Worm (Caenorhabditis elegans) whole organism, L4 larva: ENCODE results near the gene cox-14.

ENCODE experiments used
- F10B5.3 ChIP-seq: sonication (generic microtip); optimal IDR thresholded peaks from 2 replicates; lab custom pipeline; 2016; ENCODE audit warnings: mild to moderate bottlenecking, missing genetic modification characterization, missing compliant biosample characterization
- R02D3.7 ChIP-seq: fragments of 150-350 bp; sonication (generic microtip); optimal IDR thresholded peaks from 3 replicates; lab custom pipeline; 2014; ENCODE audit warnings: missing biosample characterization, missing genetic modification characterization
- T20F7.1 ChIP-seq: fragments of 200-800 bp; sonication (Bioruptor generic); optimal IDR thresholded peaks from 2 replicates; lab custom pipeline; 2018; ENCODE audit warnings: mild to moderate bottlenecking, missing genetic modification characterization, missing compliant biosample characterization
- T26A8.4 ChIP-seq: fragments of 200-800 bp; sonication (Bioruptor generic); IDR thresholded peaks from 2 replicates; pipeline ENCODE4 v1.3.6; 2022; ENCODE audit warnings: missing genetic modification characterization, missing compliant biosample characterization
- Y105C5A.15 ChIP-seq: fragments of 200-800 bp; sonication (Bioruptor generic); IDR thresholded peaks from 2 replicates; pipeline ENCODE4 v1.3.6; 2022; ENCODE audit warnings: missing genetic modification characterization, missing compliant biosample characterization
- Y48G9A.11 ChIP-seq: fragments of 200-800 bp; sonication (Bioruptor generic); IDR thresholded peaks from 2 replicates; pipeline ENCODE4 v1.3.6; 2022; ENCODE audit warnings: missing genetic modification reagents, missing genetic modification characterization, missing compliant biosample characterization
- ZK337.2 ChIP-seq: fragments of 200-800 bp; sonication (Bioruptor generic); IDR thresholded peaks from 2 replicates; pipeline ENCODE4 v1.3.6; 2022; ENCODE audit warnings: missing genetic modification reagents, missing genetic modification characterization, missing compliant biosample characterization
- aha-1 ChIP-seq: fragments of 150-350 bp; peaks from one replicate; lab custom pipeline; 2014; ENCODE audit warnings: missing biosample characterization, missing genetic modification characterization
- aly-2 ChIP-seq: sonication (generic microtip); optimal IDR thresholded peaks from 2 replicates; lab custom pipeline; 2018; ENCODE audit warnings: missing biosample characterization, missing genetic modification characterization
- arid-1 ChIP-seq: fragments of 200-800 bp; sonication (Bioruptor generic); conservative IDR thresholded peaks from 2 replicates; pipeline ENCODE4 v1.3.6; 2022; ENCODE audit warnings: missing genetic modification reagents, missing genetic modification characterization, missing compliant biosample characterization
- ceh-20 ChIP-seq: fragments of 200-800 bp; sonication (Bioruptor generic); IDR thresholded peaks from 2 replicates; pipeline ENCODE4 v1.3.6; 2022; ENCODE audit warnings: missing genetic modification reagents, missing genetic modification characterization, missing compliant biosample characterization
- ceh-82 ChIP-seq: sonication (generic microtip); optimal IDR thresholded peaks from 2 replicates; lab custom pipeline; 2017; ENCODE audit warnings: missing biosample characterization, missing genetic modification characterization
- cey-2 ChIP-seq: sonication (generic microtip); optimal IDR thresholded peaks from 3 replicates; lab custom pipeline; 2017; ENCODE audit warnings: missing genetic modification characterization, mild to moderate bottlenecking, missing compliant biosample characterization, antibody characterized with exemption, borderline replicate concordance; ENCODE audit not compliant: insufficient read depth
- daf-19 ChIP-seq: fragments of 200-800 bp; sonication (Bioruptor generic); conservative IDR thresholded peaks from 2 replicates; pipeline ENCODE4 v1.3.6; 2022; ENCODE audit warnings: missing genetic modification characterization, missing compliant biosample characterization
- daf-8 ChIP-seq: fragments of 200-800 bp; sonication (Bioruptor generic); IDR thresholded peaks from 2 replicates; pipeline ENCODE4 v1.3.6; 2022; ENCODE audit warnings: missing genetic modification characterization, missing compliant biosample characterization
- dve-1 ChIP-seq: sonication (generic microtip); optimal IDR thresholded peaks from 2 replicates; lab custom pipeline; 2017; ENCODE audit warnings: antibody characterized with exemption, mild to moderate bottlenecking, missing genetic modification characterization, missing compliant biosample characterization; ENCODE audit not compliant: insufficient read depth
- egl-43 ChIP-seq: fragments of 200-800 bp; sonication (Bioruptor generic); IDR thresholded peaks from 2 replicates; pipeline ENCODE4 v1.3.6; 2022; ENCODE audit warnings: missing genetic modification reagents, missing genetic modification characterization, missing compliant biosample characterization
- hif-1 ChIP-seq, 2 experiments: sonication (generic microtip); optimal IDR thresholded peaks; 2 replicates each; lab custom pipeline; 2016 to 2017; ENCODE audit warnings: missing compliant biosample characterization in 2 of 2, missing genetic modification characterization in 2 of 2, missing genetic modification reagents in 2 of 2, missing genotype in 2 of 2, mild to moderate bottlenecking in 1 of 2
- hlh-11 ChIP-seq: fragments of 200-800 bp; sonication (Bioruptor generic); optimal IDR thresholded peaks from 2 replicates; lab custom pipeline; 2018; ENCODE audit warnings: mild to moderate bottlenecking, missing genetic modification characterization, missing compliant biosample characterization
- hmg-1.1 ChIP-seq: fragments of 200-800 bp; sonication (Bioruptor generic); IDR thresholded peaks from 2 replicates; pipeline ENCODE4 v1.3.6; 2022; ENCODE audit warnings: missing genetic modification reagents, missing genetic modification characterization, missing compliant biosample characterization
- lim-7 ChIP-seq: fragments of 200-800 bp; sonication (Bioruptor generic); IDR thresholded peaks from 2 replicates; pipeline ENCODE4 v1.3.6; 2022; ENCODE audit warnings: missing genetic modification characterization, missing compliant biosample characterization
- lin-1 ChIP-seq: fragments of 200-800 bp; sonication (Bioruptor generic); IDR thresholded peaks from 2 replicates; pipeline ENCODE4 v1.3.6; 2022; ENCODE audit warnings: missing genetic modification reagents, missing genetic modification characterization, missing compliant biosample characterization
- lin-13 ChIP-seq: fragments of 150-350 bp; optimal IDR thresholded peaks from 2 replicates; lab custom pipeline; 2014; ENCODE audit warnings: missing biosample characterization, missing genetic modification reagents, missing genetic modification characterization
- lin-29 ChIP-seq: fragments of 200-800 bp; sonication (Bioruptor generic); IDR thresholded peaks from 2 replicates; pipeline ENCODE4 v1.3.6; 2022; ENCODE audit warnings: missing genetic modification reagents, missing genetic modification characterization, missing compliant biosample characterization
- lin-38 ChIP-seq: fragments of 200-800 bp; sonication (Bioruptor generic); IDR thresholded peaks from 2 replicates; pipeline ENCODE4 v1.3.6; 2022; ENCODE audit warnings: missing genetic modification reagents, missing genetic modification characterization, missing compliant biosample characterization
- lsy-2 ChIP-seq, 2 experiments: fragments of 150-350 bp in 1 of 2; sonication (generic microtip) in 1 of 2; optimal IDR thresholded peaks; 2 replicates each; lab custom pipeline; 2014 to 2017; ENCODE audit warnings: missing biosample characterization in 2 of 2, missing genetic modification characterization in 2 of 2
- mdt-29 ChIP-seq: fragments of 200-800 bp; sonication (Bioruptor generic); IDR thresholded peaks from 2 replicates; pipeline ENCODE4 v1.3.6; 2022; ENCODE audit warnings: missing genetic modification reagents, missing genetic modification characterization, missing compliant biosample characterization
- mep-1 ChIP-seq: fragments of 150-350 bp; sonication (generic microtip); optimal IDR thresholded peaks from 3 replicates; lab custom pipeline; 2014; ENCODE audit warnings: missing biosample characterization, missing genetic modification characterization
- mes-2 ChIP-seq: sonication (generic microtip); optimal IDR thresholded peaks from 2 replicates; lab custom pipeline; 2016; ENCODE audit warnings: missing genotype, mild to moderate bottlenecking, missing genetic modification characterization, missing compliant biosample characterization; ENCODE audit not compliant: poor library complexity, severe bottlenecking
- mxl-2 ChIP-seq: fragments of 200-800 bp; sonication (Bioruptor generic); conservative IDR thresholded peaks from 2 replicates; pipeline ENCODE4 v1.3.6; 2022; ENCODE audit warnings: missing genetic modification reagents, missing genetic modification characterization, missing compliant biosample characterization
- mxl-3 ChIP-seq: fragments of 200-800 bp; sonication (Bioruptor generic); optimal IDR thresholded peaks from 2 replicates; lab custom pipeline; 2018; ENCODE audit warnings: mild to moderate bottlenecking, missing genetic modification characterization, missing compliant biosample characterization
- nhr-102 ChIP-seq: sonication (generic microtip); optimal IDR thresholded peaks from 2 replicates; lab custom pipeline; 2016; ENCODE audit warnings: mild to moderate bottlenecking, missing genetic modification characterization, moderate library complexity, missing compliant biosample characterization
- nhr-111 ChIP-seq: fragments of 200-800 bp; sonication (Bioruptor generic); optimal IDR thresholded peaks from 2 replicates; lab custom pipeline; 2018; ENCODE audit warnings: mild to moderate bottlenecking, missing genetic modification characterization, missing compliant biosample characterization
- nhr-42 ChIP-seq: fragments of 200-800 bp; sonication (Bioruptor generic); IDR thresholded peaks from 2 replicates; pipeline ENCODE4 v1.3.6; 2022; ENCODE audit warnings: missing genetic modification characterization, missing compliant biosample characterization
- nhr-6 ChIP-seq: fragments of 150-350 bp; optimal IDR thresholded peaks from 2 replicates; lab custom pipeline; 2014; ENCODE audit warnings: missing biosample characterization, missing genetic modification characterization
- pha-4 ChIP-seq, 2 experiments: fragments of 150-350 bp in 1 of 2; fragments of 200-800 bp in 1 of 2; sonication (Bioruptor generic) in 1 of 2; IDR thresholded peaks in 1 of 2; optimal IDR thresholded peaks in 1 of 2; 2 replicates each; pipeline versions ENCODE4 v1.3.6 to Lab custom; 2014 to 2022; ENCODE audit warnings: missing genetic modification characterization in 2 of 2, missing genetic modification reagents in 2 of 2, missing biosample characterization in 1 of 2, missing compliant biosample characterization in 1 of 2
- php-3 ChIP-seq: fragments of 200-800 bp; sonication (Bioruptor generic); IDR thresholded peaks from 2 replicates; pipeline ENCODE4 v1.3.6; 2022; ENCODE audit warnings: missing genetic modification reagents, missing genetic modification characterization, missing compliant biosample characterization
- pqm-1 ChIP-seq: sonication (generic microtip); optimal IDR thresholded peaks from 2 replicates; lab custom pipeline; 2017; ENCODE audit warnings: missing biosample characterization, missing genetic modification characterization
- rbr-2 ChIP-seq: sonication (generic microtip); optimal IDR thresholded peaks from 2 replicates; lab custom pipeline; 2016; ENCODE audit warnings: missing genotype, missing genetic modification characterization, missing compliant biosample characterization
- sdz-12 ChIP-seq: fragments of 200-800 bp; sonication (Bioruptor generic); optimal IDR thresholded peaks from 2 replicates; lab custom pipeline; 2018; ENCODE audit warnings: mild to moderate bottlenecking, missing genetic modification characterization, missing compliant biosample characterization
- set-16 ChIP-seq: fragments of 200-800 bp; sonication (Bioruptor generic); IDR thresholded peaks from 2 replicates; pipeline ENCODE4 v1.3.6; 2022; ENCODE audit warnings: missing genetic modification reagents, missing genetic modification characterization, missing compliant biosample characterization
- tra-1 ChIP-seq: fragments of 200-800 bp; sonication (Bioruptor generic); IDR thresholded peaks from 2 replicates; pipeline ENCODE4 v1.3.6; 2022; ENCODE audit warnings: missing genetic modification reagents, missing genetic modification characterization, missing compliant biosample characterization
- zag-1 ChIP-seq: fragments of 150-350 bp; optimal IDR thresholded peaks from 2 replicates; lab custom pipeline; 2014; ENCODE audit warnings: missing biosample characterization, missing genetic modification characterization
- zip-2 ChIP-seq: fragments of 150-350 bp; optimal IDR thresholded peaks from 2 replicates; lab custom pipeline; 2014; ENCODE audit warnings: missing biosample characterization, missing genetic modification characterization

The cox-14 gene

ce11 chrIII:10261682-10262081, 42.9 kb downstream of the cox-14 start, which contains the start of gene bbs-5:
TSS of gene bbs-5 (minus strand) at chrIII:10261782.
- no peak for TF ChIP-seq T20F7.1

- 0 out of 2 replicates have a peak, but pooled peaks have one; percentile 14 for TF ChIP-seq hmg-1.1 (GFP tag; lab: Robert Waterston, UW)
- peak; percentile 17 for TF ChIP-seq mes-2
- 0 out of 2 replicates have a peak, but pooled peaks have one; percentile 8 for TF ChIP-seq ZK337.2 (GFP tag; lab: Robert Waterston, UW)
- peak; percentile 57; the same call in 1 of the 2 replicates for TF ChIP-seq lin-38 (GFP tag; lab: Robert Waterston, UW)
Observed at ce11 chrIII:10266824-10267223, 48.1 kb downstream of the cox-14 start, which contains the start of gene inpp-4B. TSS of gene inpp-4B (minus strand) at chrIII:10266877.

- TF ChIP-seq lim-7 (GFP tag; lab: Robert Waterston, UW) (no peak; the same call in 1 of the 2 replicates), cey-2 (no peak), sdz-12 (GFP tag; lab: Kevin White, UChicago) (peak; percentile 74), rbr-2 (tag; lab: Kevin White, UChicago) (peak; percentile 86), lin-13 (GFP tag; lab: Kevin White, UChicago) (peak; percentile 51), lin-29 (peak; percentile 87), Y105C5A.15 (GFP tag; lab: Robert Waterston, UW) (0 out of 2 replicates have a peak, but pooled peaks have one; percentile 57), zip-2 (no peak), ZK337.2 (GFP tag; lab: Robert Waterston, UW) (peak; percentile 99), pqm-1 (tag; lab: Kevin White, UChicago) (no peak), daf-19 (no peak), mxl-2 (GFP tag; lab: Robert Waterston, UW) (peak; percentile 88), mxl-3 (GFP tag; lab: Kevin White, UChicago) (peak; percentile 85), dve-1 (tag; lab: Kevin White, UChicago) (peak; percentile 62), aha-1 (tag; lab: Kevin White, UChicago) (peak; percentile 26), lin-1 (peak; percentile 94), Y48G9A.11 (GFP tag; lab: Robert Waterston, UW) (peak; percentile 96), ceh-82 (no peak), mdt-29 (GFP tag; lab: Robert Waterston, UW) (peak; percentile 94), lsy-2 (tag; optimal IDR thresholded peaks at IDR 0.05; lab: Kevin White, UChicago) (peak in 1 of 2 experiments; percentile 82), nhr-42 (peak; percentile 97), lin-38 (GFP tag; lab: Robert Waterston, UW) (peak; percentile 98), zag-1 (tag; lab: Kevin White, UChicago) (no peak), set-16 (GFP tag; lab: Robert Waterston, UW) (peak; percentile 92), nhr-6 (tag; lab: Kevin White, UChicago) (peak; percentile 43), daf-8 (GFP tag; lab: Robert Waterston, UW) (0 out of 2 replicates have a peak, but pooled peaks have one; percentile 11), hlh-11 (tag; lab: Kevin White, UChicago) (peak; percentile 69), ceh-20 (peak; percentile 98), arid-1 (peak; percentile 96), nhr-111 (GFP tag; lab: Kevin White, UChicago) (no peak), T26A8.4 (GFP tag; lab: Robert Waterston, UW) (peak; percentile 97), pha-4 (GFP tag; IDR thresholded peaks at IDR 0.05; lab: Robert Waterston, UW) (peak; percentile 95), pha-4 (tag; optimal IDR thresholded peaks at IDR 0.05; lab: Kevin White, UChicago) (no peak), mes-2 (peak; percentile 99), F10B5.3 (no peak), php-3 (GFP tag; lab: Robert Waterston, UW) (peak; percentile 96), hif-1 (tag; optimal IDR thresholded peaks at IDR 0.05; lab: Kevin White, UChicago) (peak in 1 of 2 experiments; percentile 90), tra-1 (peak; percentile 99), mep-1 (peak; percentile 42), egl-43 (GFP tag; lab: Robert Waterston, UW) (peak; percentile 97), R02D3.7 (tag; lab: Kevin White, UChicago) (peak; percentile 36), nhr-102 (tag; lab: Kevin White, UChicago) (peak; percentile 81), aly-2 (tag; lab: Kevin White, UChicago) (no peak)
Observed at ce11 chrIII:10270778-10271307, 52.1 kb downstream of the cox-14 start, which contains the start of gene cnk-1. TSS of gene cnk-1 (plus strand) at chrIII:10271257.
